Worm (Caenorhabditis elegans): Measurements from ENCODE around the gene srlf-22.

DNA sequence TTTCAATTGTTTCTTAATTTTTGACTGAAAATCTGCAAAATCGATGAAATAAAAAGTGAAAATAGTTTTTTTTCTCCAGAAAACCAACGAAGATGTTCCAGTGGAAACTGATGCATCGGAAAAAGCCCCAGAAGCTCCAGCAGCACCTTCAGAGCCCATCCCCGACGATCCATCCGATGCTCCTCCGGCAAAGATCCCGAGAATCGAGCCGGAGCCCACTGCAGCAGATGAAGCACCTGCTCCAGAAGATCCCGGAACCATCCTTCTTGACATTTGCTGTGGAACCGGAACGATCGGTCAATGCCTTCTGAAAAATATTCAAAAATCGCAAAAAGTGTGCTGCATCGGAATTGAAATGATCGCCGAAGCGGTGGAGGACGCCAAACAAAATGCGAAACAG lies 17.7 kb downstream of the srlf-22 start:
- TF ChIP-seq dmd-4 (tag; optimal IDR thresholded peaks at IDR 0.05) (no peak), unc-39 (tag; optimal IDR thresholded peaks at IDR 0.05) (no peak), blmp-1 (tag; optimal IDR thresholded peaks at IDR 0.05; ENCODE audit: insufficient read depth) (no peak), ztf-4 (tag; optimal IDR thresholded peaks at IDR 0.05) (no peak)

Measured in whole organism, L2 larva.